Worm (Caenorhabditis elegans) whole organism, young adult: ENCODE data around the gene nspc-20.
A peak's percentile ranks its signal among the peaks of the same experiment; 100 is the strongest.

ENCODE experiments used
- B0261.1 ChIP-seq: sonication (generic microtip); optimal IDR thresholded peaks from 2 replicates; lab custom pipeline; 2016; ENCODE audit warnings: mild to moderate bottlenecking, missing genetic modification characterization, moderate library complexity, missing compliant biosample characterization
- F10E7.11 ChIP-seq: sonication (generic microtip); optimal IDR thresholded peaks from 2 replicates; lab custom pipeline; 2017; ENCODE audit warnings: mild to moderate bottlenecking, missing genetic modification characterization, moderate library complexity, missing compliant biosample characterization
- F37B4.10 ChIP-seq: fragments of 200-800 bp; sonication (Bioruptor generic); IDR thresholded peaks from 2 replicates; pipeline ENCODE4 v1.3.6; 2022; ENCODE audit warnings: missing genetic modification characterization, missing compliant biosample characterization
- F57A8.1 ChIP-seq: fragments of 200-800 bp; sonication (Bioruptor generic); optimal IDR thresholded peaks from 2 replicates; lab custom pipeline; 2018; ENCODE audit warnings: mild to moderate bottlenecking, missing genetic modification characterization, moderate library complexity, missing compliant biosample characterization
- K12H6.12 ChIP-seq: fragments of 200-800 bp; sonication (Bioruptor generic); optimal IDR thresholded peaks from 2 replicates; lab custom pipeline; 2018; ENCODE audit warnings: mild to moderate bottlenecking, missing genetic modification characterization, missing compliant biosample characterization
- Y95B8A.8 ChIP-seq: fragments of 200-800 bp; sonication (Bioruptor generic); IDR thresholded peaks from 2 replicates; pipeline ENCODE4 v1.3.6; 2022; ENCODE audit warnings: missing genetic modification reagents, missing genetic modification characterization, missing compliant biosample characterization
- ZK185.1 ChIP-seq: sonication (generic microtip); optimal IDR thresholded peaks from 2 replicates; lab custom pipeline; 2016; ENCODE audit warnings: mild to moderate bottlenecking, missing genetic modification characterization, missing compliant biosample characterization; ENCODE audit not compliant: poor library complexity, severe bottlenecking
- bed-1 ChIP-seq: fragments of 200-800 bp; sonication (Bioruptor generic); IDR thresholded peaks from 2 replicates; pipeline ENCODE4 v1.3.6; 2022; ENCODE audit warnings: missing genetic modification reagents, missing genetic modification characterization, missing compliant biosample characterization
- cebp-1 ChIP-seq, 2 experiments: fragments of 200-800 bp in 1 of 2; sonication (Bioruptor generic) in 1 of 2; sonication (generic microtip) in 1 of 2; IDR thresholded peaks in 1 of 2; optimal IDR thresholded peaks in 1 of 2; 2 replicates each; pipeline versions ENCODE4 v1.3.6 to Lab custom; 2017 to 2022; ENCODE audit warnings: missing compliant biosample characterization in 2 of 2, missing genetic modification characterization in 2 of 2, mild to moderate bottlenecking in 1 of 2, missing genetic modification reagents in 1 of 2, moderate library complexity in 1 of 2
- ceh-27 ChIP-seq: fragments of 200-800 bp; sonication (Bioruptor generic); optimal IDR thresholded peaks from 2 replicates; lab custom pipeline; 2018; ENCODE audit warnings: mild to moderate bottlenecking, missing genetic modification characterization, moderate library complexity, missing compliant biosample characterization
- dox-1 ChIP-seq: fragments of 200-800 bp; sonication (Bioruptor generic); IDR thresholded peaks from 2 replicates; pipeline ENCODE4 v1.3.6; 2022; ENCODE audit warnings: missing genetic modification reagents, missing genetic modification characterization, missing compliant biosample characterization
- dpff-1 ChIP-seq: sonication (generic microtip); optimal IDR thresholded peaks from 2 replicates; lab custom pipeline; 2017; ENCODE audit warnings: mild to moderate bottlenecking, missing genetic modification characterization, missing compliant biosample characterization
- fkh-3 ChIP-seq: sonication (generic microtip); optimal IDR thresholded peaks from 2 replicates; lab custom pipeline; 2016; ENCODE audit warnings: mild to moderate bottlenecking, missing genetic modification characterization, missing compliant biosample characterization
- hmg-1.2 ChIP-seq: fragments of 200-800 bp; sonication (Bioruptor generic); IDR thresholded peaks from 2 replicates; pipeline ENCODE4 v1.3.6; 2022; ENCODE audit warnings: missing genetic modification reagents, missing genetic modification characterization, missing compliant biosample characterization
- hmg-20 ChIP-seq: fragments of 200-800 bp; sonication (Bioruptor generic); IDR thresholded peaks from 2 replicates; pipeline ENCODE4 v1.3.6; 2022; ENCODE audit warnings: missing genetic modification reagents, missing genetic modification characterization, missing compliant biosample characterization
- let-607 ChIP-seq, 2 experiments: fragments of 200-800 bp in 1 of 2; sonication (Bioruptor generic) in 1 of 2; sonication (generic microtip) in 1 of 2; optimal IDR thresholded peaks; 2 replicates each; lab custom pipeline; 2016 to 2018; ENCODE audit warnings: mild to moderate bottlenecking in 2 of 2, missing compliant biosample characterization in 2 of 2, missing genetic modification characterization in 2 of 2, moderate library complexity in 2 of 2, missing genotype in 1 of 2
- lin-40 ChIP-seq: sonication (generic microtip); optimal IDR thresholded peaks from 2 replicates; lab custom pipeline; 2016; ENCODE audit warnings: missing genetic modification characterization, mild to moderate bottlenecking, missing compliant biosample characterization, missing genotype, missing genetic modification reagents
- madf-6 ChIP-seq: fragments of 200-800 bp; sonication (Bioruptor generic); IDR thresholded peaks from 2 replicates; pipeline ENCODE4 v1.3.6; 2022; ENCODE audit warnings: missing genetic modification reagents, missing genetic modification characterization, missing compliant biosample characterization
- mcd-1 ChIP-seq: fragments of 200-800 bp; sonication (Bioruptor generic); IDR thresholded peaks from 2 replicates; pipeline ENCODE4 v1.3.6; 2022; ENCODE audit warnings: missing genetic modification reagents, missing genetic modification characterization, missing compliant biosample characterization
- mxl-1 ChIP-seq: sonication (generic microtip); optimal IDR thresholded peaks from 2 replicates; lab custom pipeline; 2016; ENCODE audit warnings: missing genetic modification characterization, missing compliant biosample characterization
- nfyb-1 ChIP-seq: fragments of 200-800 bp; sonication (Bioruptor generic); IDR thresholded peaks from 2 replicates; pipeline ENCODE4 v1.3.6; 2022; ENCODE audit warnings: missing genetic modification reagents, missing genetic modification characterization, missing compliant biosample characterization
- nhr-27 ChIP-seq: fragments of 200-800 bp; sonication (Bioruptor generic); optimal IDR thresholded peaks from 2 replicates; lab custom pipeline; 2018; ENCODE audit warnings: mild to moderate bottlenecking, missing genetic modification characterization, moderate library complexity, missing compliant biosample characterization
- nhr-80 ChIP-seq: sonication (generic microtip); optimal IDR thresholded peaks from 2 replicates; lab custom pipeline; 2016; ENCODE audit warnings: missing genetic modification characterization, missing compliant biosample characterization
- snpc-1.3 ChIP-seq: sonication (generic microtip); optimal IDR thresholded peaks from 2 replicates; lab custom pipeline; 2017; ENCODE audit warnings: missing genetic modification characterization, mild to moderate bottlenecking, missing compliant biosample characterization, antibody characterized with exemption, moderate library complexity, missing genotype, missing genetic modification reagents; ENCODE audit not compliant: insufficient read depth
- snpc-4 ChIP-seq, 5 experiments: fragments of 150-350 bp in 1 of 5; sonication (generic microtip) in 4 of 5; optimal IDR thresholded peaks; 2 replicates each; lab custom pipeline; 2014 to 2018; ENCODE audit warnings: missing genetic modification characterization in 5 of 5, missing biosample characterization in 3 of 5, antibody characterized with exemption in 2 of 5, mild to moderate bottlenecking in 2 of 5, missing compliant biosample characterization in 2 of 5, missing genotype in 2 of 5, moderate library complexity in 2 of 5, missing genetic modification reagents in 1 of 5
- tbp1 ChIP-seq: fragments of 200-800 bp; sonication (Bioruptor generic); optimal IDR thresholded peaks from 2 replicates; lab custom pipeline; 2018; ENCODE audit warnings: mild to moderate bottlenecking, missing genetic modification characterization, missing compliant biosample characterization
- tbx-9 ChIP-seq: sonication (generic microtip); optimal IDR thresholded peaks from 2 replicates; lab custom pipeline; 2016; ENCODE audit warnings: borderline replicate concordance, missing genetic modification characterization, inconsistent platforms, missing compliant biosample characterization
- unc-62 ChIP-seq: fragments of 150-350 bp; optimal IDR thresholded peaks from 2 replicates; lab custom pipeline; 2014; ENCODE audit warnings: missing biosample characterization, missing genetic modification reagents, missing genetic modification characterization
- zfh-2 ChIP-seq: fragments of 200-800 bp; sonication (Bioruptor generic); conservative IDR thresholded peaks from 2 replicates; pipeline ENCODE4 v1.3.6; 2022; ENCODE audit warnings: missing genetic modification reagents, missing genetic modification characterization, missing compliant biosample characterization
- ztf-18 ChIP-seq: sonication (generic microtip); optimal IDR thresholded peaks from 2 replicates; lab custom pipeline; 2016; ENCODE audit warnings: missing genotype, mild to moderate bottlenecking, missing genetic modification characterization, missing compliant biosample characterization
- ztf-3 ChIP-seq: fragments of 200-800 bp; sonication (Bioruptor generic); optimal IDR thresholded peaks from 2 replicates; lab custom pipeline; 2018; ENCODE audit warnings: mild to moderate bottlenecking, missing genetic modification characterization, missing compliant biosample characterization

The nspc-20 gene

ce11 chrX:14559084-14559483 is 29.1 kb upstream of the nspc-20 start:
- TF ChIP-seq ztf-18 (tag; lab: Kevin White, UChicago) (no peak), bed-1 (no peak), mxl-1 (tag; lab: Kevin White, UChicago) (no peak), B0261.1 (tag; lab: Kevin White, UChicago) (no peak), F10E7.11 (tag; lab: Kevin White, UChicago) (no peak), nfyb-1 (GFP tag; lab: Robert Waterston, UW) (0 out of 2 replicates have a peak, but pooled peaks have one; percentile 34), nhr-80 (tag; lab: Kevin White, UChicago) (no peak), fkh-3 (no peak), cebp-1 (GFP tag; IDR thresholded peaks at IDR 0.05; lab: Robert Waterston, UW) (0 out of 2 replicates have a peak, but pooled peaks have one; percentile 25), cebp-1 (tag; optimal IDR thresholded peaks at IDR 0.05; lab: Kevin White, UChicago) (peak; percentile 93)

ce11 chrX:14557936-14558554 is 28.0 kb upstream of the nspc-20 start, which contains the start of gene nhr-3:
Gene nhr-3, plus strand, starts transcription at chrX:14558504.
- TF ChIP-seq cebp-1 (GFP tag; IDR thresholded peaks at IDR 0.05; lab: Robert Waterston, UW) (peak; percentile 66; the same call in 1 of the 2 replicates), cebp-1 (tag; optimal IDR thresholded peaks at IDR 0.05; lab: Kevin White, UChicago) (peak; percentile 85), nhr-80 (tag; lab: Kevin White, UChicago) (peak; percentile 87), unc-62 (GFP tag; lab: Kevin White, UChicago) (peak; percentile 12), Y95B8A.8 (GFP tag; lab: Robert Waterston, UW) (no peak), hmg-1.2 (GFP tag; lab: Robert Waterston, UW) (0 out of 2 replicates have a peak, but pooled peaks have one; percentile 15)

ce11 chrX:14557352-14557935 is 27.4 kb upstream of the nspc-20 start:
- TF ChIP-seq zfh-2 (peak; percentile 68; the same call in 1 of the 2 replicates), mcd-1 (GFP tag; lab: Robert Waterston, UW) (0 out of 2 replicates have a peak, but pooled peaks have one; percentile 9), ztf-3 (no peak), hmg-20 (no peak), cebp-1 (GFP tag; IDR thresholded peaks at IDR 0.05; lab: Robert Waterston, UW) (peak; percentile 93), cebp-1 (tag; optimal IDR thresholded peaks at IDR 0.05; lab: Kevin White, UChicago) (peak; percentile 98), snpc-1.3 (tag; lab: Kevin White, UChicago) (no peak), ZK185.1 (tag; lab: Kevin White, UChicago) (peak; percentile 26), nhr-27 (no peak), dox-1 (GFP tag; lab: Robert Waterston, UW) (0 out of 2 replicates have a peak, but pooled peaks have one; percentile 5), F57A8.1 (GFP tag; lab: Kevin White, UChicago) (no peak), madf-6 (GFP tag; lab: Robert Waterston, UW) (no peak), snpc-4 (GFP tag; optimal IDR thresholded peaks at IDR 0.05; lab: Kevin White, UChicago) (no peak), snpc-4 (tag; optimal IDR thresholded peaks at IDR 0.05; lab: Kevin White, UChicago) (peak in 1 of 4 experiments; percentile 20), let-607 (tag; optimal IDR thresholded peaks at IDR 0.05; lab: Kevin White, UChicago) (no peak), K12H6.12 (tag; lab: Kevin White, UChicago) (peak; percentile 75), tbx-9 (tag; lab: Kevin White, UChicago) (no peak), F37B4.10 (GFP tag; lab: Robert Waterston, UW) (no peak), dpff-1 (no peak), lin-40 (tag; lab: Kevin White, UChicago) (peak; percentile 33), ceh-27 (GFP tag; lab: Kevin White, UChicago) (peak; percentile 68), B0261.1 (tag; lab: Kevin White, UChicago) (no peak), tbp1 (GFP tag; lab: Kevin White, UChicago) (no peak)
